Fruit fly (Drosophila melanogaster) ovary, adult (tissue): ENCODE measurements around the gene CG42445.

Experiments
- CG17801 ChIP-seq: fragments of 200-800 bp; optimal IDR thresholded peaks from 2 replicates; lab custom pipeline; 2019; ENCODE audit warnings: missing biosample characterization, mild to moderate bottlenecking, missing genetic modification characterization, moderate library complexity; ENCODE audit not compliant: partially characterized antibody

Gene CG42445

dm6 chr3L:8124481-8125359 lies 34.0 kb downstream of the CG42445 start, which contains the start of the genes CG7550 and mRpL36:
TSS of gene CG7550 (minus strand) at chr3L:8124531.
TSS of gene mRpL36 (minus strand) at chr3L:8125132.
- no peak for TF ChIP-seq CG17801 (GFP tag; lab: Kevin White, UChicago)

- peak; percentile 34 for TF ChIP-seq CG17801 (GFP tag; lab: Kevin White, UChicago)
These were observed 37.1 kb downstream of the CG42445 start, which contains the start of gene ldbr for dm6 chr3L:8121590-8121989. TSS of gene ldbr (plus strand) at chr3L:8121827.

dm6 chr3L:8116809-8117208 lies 41.9 kb downstream of the CG42445 start:
- TF ChIP-seq CG17801 (GFP tag; lab: Kevin White, UChicago): no peak

- TF ChIP-seq CG17801 (GFP tag; lab: Kevin White, UChicago): peak; percentile 81
These were observed 42.7 kb downstream of the CG42445 start, which contains the start of the genes Arp3 and msk for dm6 chr3L:8115864-8116528. TSS of gene Arp3 (minus strand) at chr3L:8115902. TSS of gene msk (plus strand) at chr3L:8116179.

DNA sequence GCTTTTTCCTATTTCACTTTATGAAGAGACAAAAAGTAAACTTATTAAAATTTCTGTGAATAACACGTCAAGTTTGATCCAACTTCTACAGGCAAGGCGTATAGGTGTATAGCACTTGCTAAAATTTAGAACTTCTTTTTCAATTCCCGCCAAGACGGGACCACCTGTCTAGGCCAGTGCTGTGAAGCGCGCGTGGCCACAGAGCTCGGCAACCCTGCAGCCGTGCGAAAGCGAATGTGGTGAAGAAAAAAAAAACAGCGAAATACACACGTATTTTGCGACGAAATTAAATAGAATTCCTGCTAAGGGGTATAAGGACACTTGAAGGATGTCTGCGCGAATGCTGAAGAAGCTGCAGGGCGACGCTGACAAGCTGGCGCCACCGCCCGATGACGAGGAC lies 48.5 kb downstream of the CG42445 start, which contains the start of gene Nulp1:
TSS of gene Nulp1 (plus strand) at position 198 of the 400 bp plus-strand sequence.
- TF ChIP-seq CG17801 (GFP tag; lab: Kevin White, UChicago): no peak

- TF ChIP-seq CG17801 (GFP tag; lab: Kevin White, UChicago): no peak
These were observed 49.8 kb downstream of the CG42445 start, which contains the start of gene fan for dm6 chr3L:8108886-8109285. TSS of gene fan (plus strand) at chr3L:8109132.

dm6 chr3L:8108201-8108600 lies 50.5 kb downstream of the CG42445 start:
- no peak for TF ChIP-seq CG17801 (GFP tag; lab: Kevin White, UChicago)
